Worm (Caenorhabditis elegans): ENCODE data around the gene cul-2.

The cul-2 gene

ce11 chrIII:13659028-13659427 lies 28.0 kb upstream of the cul-2 start:
- TF ChIP-seq nhr-28 (tag; optimal IDR thresholded peaks at IDR 0.05) (no peak), nhr-11 (tag; optimal IDR thresholded peaks at IDR 0.05) (no peak), lin-15B (tag; optimal IDR thresholded peaks at IDR 0.05) (no peak), unc-39 (tag; optimal IDR thresholded peaks at IDR 0.05) (no peak), dmd-8 (GFP tag; IDR thresholded peaks at IDR 0.05) (no peak), snpc-1.2 (GFP tag; IDR thresholded peaks at IDR 0.05) (no peak), R02D3.7 (tag; optimal IDR thresholded peaks at IDR 0.05) (no peak), mdl-1 (tag; optimal IDR thresholded peaks at IDR 0.05) (no peak), saeg-2 (GFP tag; IDR thresholded peaks at IDR 0.05) (no peak), mep-1 (tag; optimal IDR thresholded peaks at IDR 0.05) (no peak), sdz-12 (GFP tag; optimal IDR thresholded peaks at IDR 0.05) (no peak), lsy-2 (tag; optimal IDR thresholded peaks at IDR 0.05) (no peak), T20F7.1 (GFP tag; optimal IDR thresholded peaks at IDR 0.05) (no peak), dmd-6 (GFP tag; IDR thresholded peaks at IDR 0.05) (no peak), Y48G9A.11 (GFP tag; IDR thresholded peaks at IDR 0.05) (no peak), zip-11 (GFP tag; IDR thresholded peaks at IDR 0.05) (no peak), unc-62 (GFP tag; optimal IDR thresholded peaks at IDR 0.05 in 1 of 2) (no peak), unc-62 (tag; optimal IDR thresholded peaks at IDR 0.05) (no peak), ceh-44 (GFP tag; IDR thresholded peaks at IDR 0.05) (no peak)

- TF ChIP-seq ztf-11 (tag; optimal IDR thresholded peaks at IDR 0.05): no peak
- no peak for TF ChIP-seq aha-1 (tag)
- TF ChIP-seq lin-1 (GFP tag; IDR thresholded peaks at IDR 0.05): no peak
- TF ChIP-seq nhr-77 (tag; optimal IDR thresholded peaks at IDR 0.05): no peak
- peak; percentile 32; the same call in 1 of the 2 replicates for TF ChIP-seq set-16 (GFP tag; IDR thresholded peaks at IDR 0.05)
- 0 out of 2 replicates have a peak, but pooled peaks have one; percentile 45 for TF ChIP-seq egl-43 (GFP tag; IDR thresholded peaks at IDR 0.05)
- no peak for TF ChIP-seq ama-1 (optimal IDR thresholded peaks at IDR 0.05)
These were observed 26.9 kb upstream of the cul-2 start for ce11 chrIII:13660123-13660522.

- TF ChIP-seq mep-1 (tag; optimal IDR thresholded peaks at IDR 0.05) (no peak), lsy-2 (tag; optimal IDR thresholded peaks at IDR 0.05) (peak in 1 of 2 experiments; percentile 42), unc-62 (GFP tag; optimal IDR thresholded peaks at IDR 0.05 in 1 of 2) (peak in 1 of 2 experiments; percentile 64), unc-62 (tag; optimal IDR thresholded peaks at IDR 0.05) (no peak)
These were observed 20.7 kb upstream of the cul-2 start for ce11 chrIII:13666406-13666805.

ce11 chrIII:13667739-13668138 lies 19.3 kb upstream of the cul-2 start, which contains the start of gene flp-15:
Gene flp-15, minus strand, starts transcription at chrIII:13667839.
- TF ChIP-seq unc-62 (GFP tag; optimal IDR thresholded peaks at IDR 0.05 in 1 of 2): peak in 1 of 2 experiments; percentile 47
- TF ChIP-seq unc-62 (tag; optimal IDR thresholded peaks at IDR 0.05): no peak
- no peak for TF ChIP-seq dve-1 (tag; optimal IDR thresholded peaks at IDR 0.05; ENCODE audit: insufficient read depth)
- no peak for TF ChIP-seq F10B5.3 (tag; optimal IDR thresholded peaks at IDR 0.05)

ce11 chrIII:13669519-13669918 lies 17.6 kb upstream of the cul-2 start:
- TF ChIP-seq mdl-1 (tag; optimal IDR thresholded peaks at IDR 0.05) (no peak), unc-62 (GFP tag; optimal IDR thresholded peaks at IDR 0.05 in 1 of 2) (peak in 1 of 2 experiments; percentile 92), unc-62 (tag; optimal IDR thresholded peaks at IDR 0.05) (no peak)

ce11 chrIII:13672654-13673330 lies 14.3 kb upstream of the cul-2 start, which contains the start of gene aqp-11:
Gene aqp-11, plus strand, starts transcription at chrIII:13673280.
- TF ChIP-seq pqm-1 (tag; optimal IDR thresholded peaks at IDR 0.05) (peak; percentile 52), mxl-3 (GFP tag; optimal IDR thresholded peaks at IDR 0.05) (peak; percentile 37), dmd-6 (GFP tag; IDR thresholded peaks at IDR 0.05) (peak; percentile 48; the same call in 1 of the 2 replicates), dve-1 (tag; optimal IDR thresholded peaks at IDR 0.05; ENCODE audit: insufficient read depth) (peak; percentile 51), nhr-28 (tag; optimal IDR thresholded peaks at IDR 0.05) (peak; percentile 41), daf-16 (GFP tag; optimal IDR thresholded peaks at IDR 0.05) (no peak), daf-16 (tag; optimal IDR thresholded peaks at IDR 0.05) (peak; percentile 47), hlh-30 (tag; optimal IDR thresholded peaks at IDR 0.05; ENCODE audit: insufficient read depth) (peak; percentile 5), nhr-6 (tag; optimal IDR thresholded peaks at IDR 0.05) (no peak), php-3 (GFP tag; IDR thresholded peaks at IDR 0.05) (0 out of 2 replicates have a peak, but pooled peaks have one; percentile 47), R02D3.7 (tag; optimal IDR thresholded peaks at IDR 0.05) (no peak), daf-12 (tag; optimal IDR thresholded peaks at IDR 0.05) (no peak)
